Worm (Caenorhabditis elegans): Measurements from ENCODE around the gene pkc-3.

DNA sequence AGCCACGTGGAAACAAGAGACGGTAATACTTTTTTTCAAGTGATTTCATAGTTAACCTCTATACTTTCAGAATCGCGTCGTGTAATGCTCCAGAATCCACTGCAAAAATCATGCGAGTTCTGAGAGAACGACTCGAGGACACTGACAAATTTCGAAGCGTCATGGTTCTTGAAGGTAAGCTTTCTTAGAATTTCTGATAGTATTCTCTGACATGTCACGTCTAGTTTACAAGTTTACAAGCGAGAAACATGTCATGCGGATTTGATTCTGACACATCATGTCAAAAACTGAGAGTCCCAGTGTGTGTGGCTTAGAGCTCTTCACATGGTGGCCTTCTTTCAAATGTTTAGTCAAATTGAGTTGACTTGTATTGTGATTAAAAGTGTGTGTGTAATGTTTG lies 45.2 kb upstream of the pkc-3 start:
- TF ChIP-seq unc-62 (GFP tag; optimal IDR thresholded peaks at IDR 0.05) = no peak
- TF ChIP-seq pha-4 (tag; optimal IDR thresholded peaks at IDR 0.05) = no peak
- no peak for TF ChIP-seq tbx-2 (tag; optimal IDR thresholded peaks at IDR 0.05)
- no peak for TF ChIP-seq ama-1 (optimal IDR thresholded peaks at IDR 0.05)
- no peak for TF ChIP-seq nhr-237 (tag; optimal IDR thresholded peaks at IDR 0.05)
- no peak for TF ChIP-seq lin-39 (tag; optimal IDR thresholded peaks at IDR 0.05)
- TF ChIP-seq R02D3.7 (tag; optimal IDR thresholded peaks at IDR 0.05) = no peak
- TF ChIP-seq lin-15B (tag; optimal IDR thresholded peaks at IDR 0.05) = no peak
- TF ChIP-seq ceh-28 (tag; optimal IDR thresholded peaks at IDR 0.05) = no peak
- no peak for TF ChIP-seq nhr-12 (tag; optimal IDR thresholded peaks at IDR 0.05)
